Worm (Caenorhabditis elegans): ENCODE results near the gene K02D10.3.

ce11 chrIII:8743796-8744404 lies 27.9 kb downstream of the K02D10.3 start, which contains the start of gene ZK370.6:
- no peak for TF ChIP-seq pha-4 (tag; optimal IDR thresholded peaks at IDR 0.05)
- no peak for TF ChIP-seq ceh-48 (tag; optimal IDR thresholded peaks at IDR 0.05)
- TF ChIP-seq elt-2 (tag; optimal IDR thresholded peaks at IDR 0.05): no peak
- no peak for TF ChIP-seq sox-4 (tag; optimal IDR thresholded peaks at IDR 0.05)
- no peak for TF ChIP-seq pqm-1 (tag; optimal IDR thresholded peaks at IDR 0.05)
- no peak for TF ChIP-seq nhr-11 (tag; optimal IDR thresholded peaks at IDR 0.05)
- no peak for TF ChIP-seq dve-1 (tag; optimal IDR thresholded peaks at IDR 0.05)
- no peak for TF ChIP-seq fax-1 (tag; optimal IDR thresholded peaks at IDR 0.05)
- no peak for TF ChIP-seq tbx-2 (tag; optimal IDR thresholded peaks at IDR 0.05)
- no peak for TF ChIP-seq ceh-9 (tag; optimal IDR thresholded peaks at IDR 0.05)
- TF ChIP-seq unc-55 (GFP tag; optimal IDR thresholded peaks at IDR 0.05): no peak
- TF ChIP-seq sox-2 (GFP tag; IDR thresholded peaks at IDR 0.05): no peak
